Fruit fly (Drosophila melanogaster) whole organism, embryonic: Measurements from ENCODE around the gene Eig71Ed.
A peak's percentile ranks its signal among the peaks of the same experiment; 100 is the strongest.

ENCODE experiments used
- ATbp ChIP-seq: fragments of 200-800 bp; sonication (Bioruptor generic); optimal IDR thresholded peaks from 2 replicates; lab custom pipeline; 2017; ENCODE audit warnings: missing biosample characterization, mild to moderate bottlenecking, missing genetic modification characterization, missing genetic modification reagents
- Abd-B ChIP-seq: fragments of 200-800 bp; sonication (Bioruptor generic); optimal IDR thresholded peaks from 2 replicates; lab custom pipeline; 2018; ENCODE audit warnings: missing biosample characterization, mild to moderate bottlenecking, missing genetic modification characterization, moderate library complexity
- B-H2 ChIP-seq: fragments of 200-800 bp; sonication (Bioruptor generic); optimal IDR thresholded peaks from 2 replicates; lab custom pipeline; 2018; ENCODE audit warnings: missing biosample characterization, mild to moderate bottlenecking, missing genetic modification characterization
- CG12391 ChIP-seq: fragments of 200-800 bp; sonication (Bioruptor generic); optimal IDR thresholded peaks from 3 replicates; lab custom pipeline; 2018; ENCODE audit warnings: missing biosample characterization, mild to moderate bottlenecking, missing genetic modification characterization, moderate library complexity
- CG13624 ChIP-seq: fragments of 200-800 bp; sonication (Bioruptor generic); optimal IDR thresholded peaks from 2 replicates; lab custom pipeline; 2016; ENCODE audit warnings: missing biosample characterization, missing genetic modification characterization
- CG1603 ChIP-seq: fragments of 200-800 bp; sonication (Bioruptor generic); optimal IDR thresholded peaks from 2 replicates; lab custom pipeline; 2019; ENCODE audit warnings: missing biosample characterization, mild to moderate bottlenecking, missing genetic modification characterization, moderate library complexity
- CG16813 ChIP-seq: fragments of 200-800 bp; sonication (Bioruptor generic); IDR thresholded peaks from 3 replicates; pipeline ENCODE4 v1.3.6; 2022; ENCODE audit warnings: missing biosample characterization, missing genetic modification characterization; ENCODE audit not compliant: partially characterized antibody
- CG18619 ChIP-seq: fragments of 200-800 bp; sonication (Bioruptor generic); optimal IDR thresholded peaks from 3 replicates; lab custom pipeline; 2017; ENCODE audit warnings: missing biosample characterization, mild to moderate bottlenecking, missing genetic modification characterization
- CG2199 ChIP-seq: fragments of 200-800 bp; sonication (Bioruptor generic); IDR thresholded peaks from 3 replicates; pipeline ENCODE4 v1.3.6; 2022; ENCODE audit warnings: missing biosample characterization, missing genetic modification characterization
- CG2678 ChIP-seq: fragments of 200-800 bp; sonication (Bioruptor generic); optimal IDR thresholded peaks from 3 replicates; lab custom pipeline; 2019; ENCODE audit warnings: missing biosample characterization, mild to moderate bottlenecking, missing genetic modification characterization, moderate library complexity
- CG2712 ChIP-seq: fragments of 200-800 bp; optimal IDR thresholded peaks from 3 replicates; lab custom pipeline; 2019; ENCODE audit warnings: missing biosample characterization, mild to moderate bottlenecking, missing genetic modification characterization, moderate library complexity
- CG3995 ChIP-seq: fragments of 200-800 bp; sonication (Bioruptor generic); optimal IDR thresholded peaks from 3 replicates; lab custom pipeline; 2016; ENCODE audit warnings: missing biosample characterization, missing genetic modification characterization
- CG42726 ChIP-seq: fragments of 200-800 bp; sonication (Bioruptor generic); IDR thresholded peaks from 2 replicates; pipeline ENCODE4 v1.3.6; 2022; ENCODE audit warnings: missing biosample characterization, missing genetic modification characterization; ENCODE audit not compliant: partially characterized antibody
- CG4404 ChIP-seq: fragments of 200-800 bp; sonication (Bioruptor generic); IDR thresholded peaks from 2 replicates; pipeline ENCODE4 v1.3.6; 2022; ENCODE audit warnings: missing biosample characterization, missing genetic modification characterization
- CG5180 ChIP-seq: fragments of 200-800 bp; sonication (Bioruptor generic); optimal IDR thresholded peaks from 3 replicates; lab custom pipeline; 2017; ENCODE audit warnings: missing biosample characterization, missing genetic modification characterization, mild to moderate bottlenecking, moderate library complexity, missing genetic modification reagents
- CG7786 ChIP-seq: fragments of 200-800 bp; sonication (Bioruptor generic); optimal IDR thresholded peaks from 2 replicates; lab custom pipeline; 2016; ENCODE audit warnings: missing biosample characterization, missing genetic modification characterization
- CG7987 ChIP-seq: fragments of 200-800 bp; sonication (Bioruptor generic); optimal IDR thresholded peaks from 2 replicates; lab custom pipeline; 2018; ENCODE audit warnings: missing biosample characterization, mild to moderate bottlenecking, missing genetic modification characterization, moderate library complexity
- CG8924 ChIP-seq: fragments of 200-800 bp; optimal IDR thresholded peaks from 3 replicates; lab custom pipeline; 2019; ENCODE audit warnings: missing biosample characterization, mild to moderate bottlenecking, missing genetic modification characterization, moderate library complexity
- CG8944 ChIP-seq: fragments of 200-800 bp; sonication (Bioruptor generic); optimal IDR thresholded peaks from 3 replicates; lab custom pipeline; 2016; ENCODE audit warnings: missing biosample characterization, missing genetic modification characterization
- Camta ChIP-seq: fragments of 200-800 bp; sonication (Bioruptor generic); optimal IDR thresholded peaks from 2 replicates; lab custom pipeline; 2016; ENCODE audit warnings: missing biosample characterization, missing genetic modification characterization
- Dll ChIP-seq: fragments of 200-800 bp; sonication (Bioruptor generic); IDR thresholded peaks from 4 replicates; pipeline ENCODE4 v1.3.6; 2022; ENCODE audit warnings: missing biosample characterization, missing genetic modification characterization; ENCODE audit not compliant: partially characterized antibody
- E2f1 ChIP-seq: fragments of 200-800 bp; sonication (Bioruptor generic); IDR thresholded peaks from 2 replicates; pipeline ENCODE4 v1.3.6; 2022; ENCODE audit warnings: missing biosample characterization, missing genetic modification characterization
- ERR ChIP-seq: fragments of 200-800 bp; sonication (Bioruptor generic); optimal IDR thresholded peaks from 2 replicates; lab custom pipeline; 2016; ENCODE audit warnings: missing biosample characterization, missing genetic modification characterization
- MESR4 ChIP-seq: fragments of 200-800 bp; sonication (Bioruptor generic); optimal IDR thresholded peaks from 2 replicates; lab custom pipeline; 2018; ENCODE audit warnings: missing biosample characterization, mild to moderate bottlenecking, missing genetic modification characterization, moderate library complexity
- NFAT ChIP-seq: fragments of 200-800 bp; sonication (Bioruptor generic); IDR thresholded peaks from 2 replicates; pipeline ENCODE4 v1.3.6; 2022; ENCODE audit warnings: missing biosample characterization, missing genetic modification characterization
- Nf-YB ChIP-seq: fragments of 200-800 bp; sonication (Bioruptor generic); optimal IDR thresholded peaks from 3 replicates; lab custom pipeline; 2019; ENCODE audit warnings: missing biosample characterization, mild to moderate bottlenecking, missing genetic modification characterization, moderate library complexity
- Oaz ChIP-seq: fragments of 200-800 bp; sonication (Bioruptor generic); IDR thresholded peaks from 2 replicates; pipeline ENCODE4 v1.3.6; 2022; ENCODE audit warnings: missing biosample characterization, missing genetic modification characterization
- Xrp1 ChIP-seq: fragments of 200-800 bp; sonication (Bioruptor generic); IDR thresholded peaks from 2 replicates; pipeline ENCODE4 v1.3.6; 2022; ENCODE audit warnings: missing biosample characterization, missing genetic modification characterization
- bigmax ChIP-seq: fragments of 200-800 bp; sonication (Bioruptor generic); optimal IDR thresholded peaks from 2 replicates; lab custom pipeline; 2018; ENCODE audit warnings: missing biosample characterization, mild to moderate bottlenecking, missing genetic modification characterization
- corto ChIP-seq: fragments of 200-800 bp; sonication (Bioruptor generic); optimal IDR thresholded peaks from 2 replicates; lab custom pipeline; 2016; ENCODE audit warnings: missing biosample characterization, mild to moderate bottlenecking, missing genetic modification characterization, moderate library complexity
- dpn ChIP-seq, 2 experiments: fragments of 200-800 bp; sonication (Bioruptor generic); optimal IDR thresholded peaks; 3 replicates each; lab custom pipeline; 2016; ENCODE audit warnings: missing biosample characterization in 2 of 2, missing genetic modification characterization in 2 of 2
- eve ChIP-seq, 2 experiments: fragments of >200 bp; optimal IDR thresholded peaks; 2 replicates each; lab custom pipeline; 2017; ENCODE audit warnings: missing biosample characterization in 2 of 2, missing genetic modification characterization in 2 of 2
- ewg ChIP-seq: fragments of 200-800 bp; sonication (Bioruptor generic); optimal IDR thresholded peaks from 3 replicates; lab custom pipeline; 2017; ENCODE audit warnings: mild to moderate bottlenecking, missing biosample characterization, missing genetic modification reagents, missing genetic modification characterization
- gcm ChIP-seq: fragments of 200-800 bp; sonication (Bioruptor generic); optimal IDR thresholded peaks from 2 replicates; lab custom pipeline; 2019; ENCODE audit warnings: missing biosample characterization, mild to moderate bottlenecking, missing genetic modification characterization, moderate library complexity
- gem ChIP-seq: fragments of 200-800 bp; sonication (Bioruptor generic); optimal IDR thresholded peaks from 2 replicates; lab custom pipeline; 2019; ENCODE audit warnings: missing biosample characterization, mild to moderate bottlenecking, missing genetic modification characterization, moderate library complexity
- ham ChIP-seq: fragments of 200-800 bp; sonication (Bioruptor generic); IDR thresholded peaks from 2 replicates; pipeline ENCODE4 v1.3.6; 2022; ENCODE audit warnings: missing biosample characterization, missing genetic modification characterization
- hkb ChIP-seq, 2 experiments: fragments of 200-800 bp in 1 of 2; fragments of >200 bp in 1 of 2; sonication (Bioruptor generic) in 1 of 2; IDR thresholded peaks in 1 of 2; optimal IDR thresholded peaks in 1 of 2; 2 replicates each; pipeline versions ENCODE4 v1.3.6 to Lab custom; 2017 to 2022; ENCODE audit warnings: missing biosample characterization in 1 of 2, missing genetic modification characterization in 1 of 2
- hth ChIP-seq: fragments of >200 bp; optimal IDR thresholded peaks from 2 replicates; lab custom pipeline; 2017; ENCODE audit warnings: inconsistent platforms
- nerfin-1 ChIP-seq: fragments of 200-800 bp; sonication (Bioruptor generic); optimal IDR thresholded peaks from 3 replicates; lab custom pipeline; 2019; ENCODE audit warnings: missing biosample characterization, mild to moderate bottlenecking, missing genetic modification characterization, moderate library complexity
- pan ChIP-seq, 4 experiments: fragments of >200 bp in 3 of 4; fragments of 200-800 bp in 1 of 4; sonication (Bioruptor generic) in 1 of 4; optimal IDR thresholded peaks in 3 of 4; IDR thresholded peaks in 1 of 4; 2 replicates each; pipeline versions ENCODE4 v1.3.6 to Lab custom; 2017 to 2022; ENCODE audit warnings: missing biosample characterization in 2 of 4, missing genetic modification characterization in 2 of 4, mixed read lengths in 1 of 4
- pnt ChIP-seq: fragments of 200-800 bp; sonication (Bioruptor generic); optimal IDR thresholded peaks from 3 replicates; lab custom pipeline; 2016; ENCODE audit warnings: missing biosample characterization, missing genetic modification characterization
- ranshi ChIP-seq: fragments of 200-800 bp; sonication (Bioruptor generic); IDR thresholded peaks from 2 replicates; pipeline ENCODE4 v1.3.6; 2022; ENCODE audit warnings: missing biosample characterization, missing genetic modification characterization
- scrt ChIP-seq: fragments of 200-800 bp; sonication (Bioruptor generic); optimal IDR thresholded peaks from 2 replicates; lab custom pipeline; 2018; ENCODE audit warnings: missing biosample characterization, mild to moderate bottlenecking, missing genetic modification characterization, moderate library complexity
- sisA ChIP-seq: fragments of 200-800 bp; sonication (Bioruptor generic); IDR thresholded peaks from 2 replicates; pipeline ENCODE4 v1.3.6; 2022; ENCODE audit warnings: missing biosample characterization, missing genetic modification characterization
- sob ChIP-seq: fragments of 200-800 bp; sonication (Bioruptor generic); IDR thresholded peaks from 2 replicates; pipeline ENCODE4 v1.3.6; 2022; ENCODE audit warnings: missing biosample characterization, missing genetic modification characterization
- stwl ChIP-seq: fragments of 200-800 bp; sonication (Bioruptor generic); optimal IDR thresholded peaks from 3 replicates; lab custom pipeline; 2018; ENCODE audit warnings: missing biosample characterization, mild to moderate bottlenecking, missing genetic modification characterization, moderate library complexity
- tll ChIP-seq, 2 experiments: fragments of 200-800 bp in 1 of 2; fragments of >200 bp in 1 of 2; sonication (Bioruptor generic) in 1 of 2; optimal IDR thresholded peaks; 2 replicates each; lab custom pipeline; 2017 to 2019; ENCODE audit warnings: missing biosample characterization in 2 of 2, missing genetic modification characterization in 2 of 2, mild to moderate bottlenecking in 1 of 2, moderate library complexity in 1 of 2
- unc-4 ChIP-seq: fragments of 200-800 bp; sonication (Bioruptor generic); IDR thresholded peaks from 2 replicates; pipeline ENCODE4 v1.3.6; 2022; ENCODE audit warnings: missing biosample characterization, missing genetic modification characterization; ENCODE audit not compliant: partially characterized antibody
- zfh2 ChIP-seq: fragments of 200-800 bp; sonication (Bioruptor generic); optimal IDR thresholded peaks from 2 replicates; lab custom pipeline; 2016; ENCODE audit warnings: missing biosample characterization, missing genetic modification characterization

The Eig71Ed gene

DNA sequence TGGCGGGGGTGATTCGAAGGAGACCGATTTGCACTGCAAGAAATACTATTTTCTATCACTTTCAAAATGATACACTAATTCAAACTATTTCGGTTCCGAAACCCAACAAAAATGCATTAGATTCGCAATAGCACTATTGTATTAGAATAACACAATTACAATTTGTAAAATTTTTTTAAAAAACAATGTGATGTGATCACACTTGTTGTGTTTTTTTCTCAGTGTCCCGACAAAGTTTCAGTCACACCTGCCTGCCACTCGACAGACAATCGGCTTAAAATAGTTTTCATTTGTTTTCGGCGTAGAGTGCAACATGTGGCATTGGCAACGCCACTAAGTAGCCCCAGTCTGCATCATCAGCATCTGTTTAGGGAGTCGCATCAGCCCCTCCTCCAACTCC, 22.8 kb downstream of the Eig71Ed start (continued):
- TF ChIP-seq stwl (tag; lab: Kevin White, UChicago) (peak; percentile 44), CG13624 (peak; percentile 32), CG5180 (GFP tag; lab: Kevin White, UChicago) (peak; percentile 13), Abd-B (GFP tag; lab: Kevin White, UChicago) (peak; percentile 54), B-H2 (GFP tag; lab: Kevin White, UChicago) (no peak), CG2199 (GFP tag; lab: Robert Waterston, UW) (no peak), tll (GFP tag; optimal IDR thresholded peaks at IDR 0.05; lab: Kevin White, UChicago) (no peak), sisA (peak; percentile 64), corto (GFP tag; lab: Kevin White, UChicago) (no peak), unc-4 (no peak), CG16813 (GFP tag; lab: Robert Waterston, UW) (no peak), pnt (GFP tag; lab: Kevin White, UChicago) (peak; percentile 55), CG8924 (tag; lab: Kevin White, UChicago) (peak; percentile 67), NFAT (GFP tag; lab: Robert Waterston, UW) (no peak), eve (GFP tag; optimal IDR thresholded peaks at IDR 0.05; lab: Kevin White, UChicago) (peak in 1 of 2 experiments; percentile 52), scrt (GFP tag; lab: Kevin White, UChicago) (no peak), CG2712 (tag; lab: Kevin White, UChicago) (peak; percentile 92), ranshi (GFP tag; lab: Robert Waterston, UW) (peak; percentile 12; the same call in 1 of the 2 replicates), CG7987 (no peak), ewg (GFP tag; lab: Kevin White, UChicago) (peak; percentile 27), hth (lab: Kevin White, UChicago) (no peak), CG2678 (tag; lab: Kevin White, UChicago) (peak; percentile 68), Dll (GFP tag; lab: Robert Waterston, UW) (no peak), bigmax (GFP tag; lab: Kevin White, UChicago) (no peak), Xrp1 (GFP tag; lab: Robert Waterston, UW) (peak; percentile 92), ERR (GFP tag; lab: Kevin White, UChicago) (no peak), E2f1 (GFP tag; lab: Robert Waterston, UW) (0 out of 2 replicates have a peak, but pooled peaks have one; percentile 37), zfh2 (no peak), hkb (optimal IDR thresholded peaks at IDR 0.05; lab: Kevin White, UChicago) (no peak), hkb (GFP tag; IDR thresholded peaks at IDR 0.05; lab: Robert Waterston, UW) (peak; percentile 51), nerfin-1 (tag; lab: Kevin White, UChicago) (peak; percentile 66), CG1603 (tag; lab: Kevin White, UChicago) (peak; percentile 92), gcm (peak; percentile 65), sob (GFP tag; lab: Robert Waterston, UW) (no peak), dpn (GFP tag; optimal IDR thresholded peaks at IDR 0.05; lab: Kevin White, UChicago) (peak; percentile 48 to 53), CG42726 (no peak), Camta (GFP tag; lab: Kevin White, UChicago) (peak; percentile 63), CG3995 (GFP tag; lab: Kevin White, UChicago) (no peak), CG7786 (peak; percentile 44), pan (optimal IDR thresholded peaks at IDR 0.05; lab: Kevin White, UChicago) (no peak), pan (GFP tag; optimal IDR thresholded peaks at IDR 0.05 in 1 of 2, IDR thresholded peaks at IDR 0.05 in 1 of 2) (peak in 1 of 2 experiments; percentile 12), ham (GFP tag; lab: Robert Waterston, UW) (no peak), MESR4 (GFP tag; lab: Kevin White, UChicago) (no peak), CG8944 (GFP tag; lab: Kevin White, UChicago) (peak; percentile 42), ATbp (peak; percentile 50), Nf-YB (GFP tag; lab: Kevin White, UChicago) (peak; percentile 45), CG12391 (tag; lab: Kevin White, UChicago) (peak; percentile 83), gem (tag; lab: Kevin White, UChicago) (peak; percentile 87), CG4404 (GFP tag; lab: Robert Waterston, UW) (peak; percentile 73), Oaz (no peak), CG18619 (GFP tag; lab: Kevin White, UChicago) (peak; percentile 12)
